Worm (Caenorhabditis elegans) whole organism, young adult: ENCODE measurements around the gene H38K22.6.
A peak's percentile ranks its signal among the peaks of the same experiment; 100 is the strongest.
"Not testable (repeated sequence)": the region's sequence is repeated elsewhere in the genome, so short reads cannot be mapped to it uniquely, and the experiment has no call there.

Source experiments
- B0261.1 ChIP-seq: sonication (generic microtip); optimal IDR thresholded peaks from 2 replicates; lab custom pipeline; 2016; ENCODE audit warnings: mild to moderate bottlenecking, missing genetic modification characterization, moderate library complexity, missing compliant biosample characterization
- C06A6.2 ChIP-seq: fragments of 200-800 bp; sonication (Bioruptor generic); conservative IDR thresholded peaks from 2 replicates; pipeline ENCODE4 v1.3.6; 2022; ENCODE audit warnings: missing genetic modification characterization, missing compliant biosample characterization
- C17E4.6 ChIP-seq: fragments of 200-800 bp; sonication (Bioruptor generic); IDR thresholded peaks from 2 replicates; pipeline ENCODE4 v1.3.6; 2022; ENCODE audit warnings: missing genetic modification reagents, missing genetic modification characterization, missing compliant biosample characterization
- D2030.7 ChIP-seq: fragments of 200-800 bp; sonication (Bioruptor generic); IDR thresholded peaks from 2 replicates; pipeline ENCODE4 v1.3.6; 2022; ENCODE audit warnings: missing genetic modification reagents, missing genetic modification characterization, missing compliant biosample characterization
- F22D6.2 ChIP-seq: sonication (generic microtip); optimal IDR thresholded peaks from 2 replicates; lab custom pipeline; 2016; ENCODE audit warnings: mild to moderate bottlenecking, missing genetic modification characterization, missing compliant biosample characterization
- F23B12.7 ChIP-seq: sonication (generic microtip); optimal IDR thresholded peaks from 2 replicates; lab custom pipeline; 2017; ENCODE audit warnings: missing genetic modification characterization, mild to moderate bottlenecking, missing compliant biosample characterization, antibody characterized with exemption, moderate library complexity; ENCODE audit not compliant: insufficient read depth
- F37B4.10 ChIP-seq: fragments of 200-800 bp; sonication (Bioruptor generic); IDR thresholded peaks from 2 replicates; pipeline ENCODE4 v1.3.6; 2022; ENCODE audit warnings: missing genetic modification characterization, missing compliant biosample characterization
- K11D2.4 ChIP-seq: fragments of 200-800 bp; sonication (Bioruptor generic); IDR thresholded peaks from 2 replicates; pipeline ENCODE4 v1.3.6; 2022; ENCODE audit warnings: missing genetic modification reagents, missing genetic modification characterization, missing compliant biosample characterization
- K12H6.12 ChIP-seq: fragments of 200-800 bp; sonication (Bioruptor generic); optimal IDR thresholded peaks from 2 replicates; lab custom pipeline; 2018; ENCODE audit warnings: mild to moderate bottlenecking, missing genetic modification characterization, missing compliant biosample characterization
- Y53G8AR.9 ChIP-seq: fragments of 200-800 bp; sonication (Bioruptor generic); conservative IDR thresholded peaks from 2 replicates; pipeline ENCODE4 v1.3.6; 2022; ENCODE audit warnings: missing genetic modification reagents, missing genetic modification characterization, missing compliant biosample characterization
- Y56A3A.18 ChIP-seq: fragments of 200-800 bp; sonication (Bioruptor generic); IDR thresholded peaks from 2 replicates; pipeline ENCODE4 v1.3.6; 2022; ENCODE audit warnings: missing genetic modification reagents, missing genetic modification characterization, missing compliant biosample characterization
- ZK185.1 ChIP-seq: sonication (generic microtip); optimal IDR thresholded peaks from 2 replicates; lab custom pipeline; 2016; ENCODE audit warnings: mild to moderate bottlenecking, missing genetic modification characterization, missing compliant biosample characterization; ENCODE audit not compliant: poor library complexity, severe bottlenecking
- atf-7 ChIP-seq: sonication (generic microtip); optimal IDR thresholded peaks from 2 replicates; lab custom pipeline; 2017; ENCODE audit warnings: mild to moderate bottlenecking, missing genetic modification characterization, missing compliant biosample characterization
- attf-5 ChIP-seq: fragments of 200-800 bp; sonication (Bioruptor generic); optimal IDR thresholded peaks from 2 replicates; lab custom pipeline; 2018; ENCODE audit warnings: mild to moderate bottlenecking, missing genetic modification characterization, missing compliant biosample characterization
- attf-6 ChIP-seq: fragments of 200-800 bp; sonication (Bioruptor generic); IDR thresholded peaks from 2 replicates; pipeline ENCODE4 v1.3.6; 2022; ENCODE audit warnings: missing genetic modification reagents, missing genetic modification characterization, missing compliant biosample characterization
- cebp-2 ChIP-seq: fragments of 200-800 bp; sonication (Bioruptor generic); IDR thresholded peaks from 2 replicates; pipeline ENCODE4 v1.3.6; 2022; ENCODE audit warnings: missing genetic modification characterization, missing compliant biosample characterization
- ceh-40 ChIP-seq: fragments of 200-800 bp; sonication (Bioruptor generic); IDR thresholded peaks from 2 replicates; pipeline ENCODE4 v1.3.6; 2022; ENCODE audit warnings: missing genetic modification characterization, missing compliant biosample characterization
- ceh-91 ChIP-seq: fragments of 200-800 bp; sonication (Bioruptor generic); IDR thresholded peaks from 2 replicates; pipeline ENCODE4 v1.3.6; 2022; ENCODE audit warnings: missing genetic modification reagents, missing genetic modification characterization, missing compliant biosample characterization
- chd-7 ChIP-seq: sonication (generic microtip); optimal IDR thresholded peaks from 2 replicates; lab custom pipeline; 2016; ENCODE audit warnings: mild to moderate bottlenecking, missing genetic modification characterization, moderate library complexity, missing compliant biosample characterization
- die-1 ChIP-seq: sonication (generic microtip); optimal IDR thresholded peaks from 2 replicates; lab custom pipeline; 2016; ENCODE audit warnings: missing genotype, mild to moderate bottlenecking, missing genetic modification characterization, missing compliant biosample characterization
- dox-1 ChIP-seq: fragments of 200-800 bp; sonication (Bioruptor generic); IDR thresholded peaks from 2 replicates; pipeline ENCODE4 v1.3.6; 2022; ENCODE audit warnings: missing genetic modification reagents, missing genetic modification characterization, missing compliant biosample characterization
- egl-44 ChIP-seq: fragments of 200-800 bp; sonication (Bioruptor generic); IDR thresholded peaks from 2 replicates; pipeline ENCODE4 v1.3.6; 2022; ENCODE audit warnings: missing genetic modification reagents, missing genetic modification characterization, missing compliant biosample characterization
- ekl-4 ChIP-seq: fragments of 200-800 bp; sonication (Bioruptor generic); IDR thresholded peaks from 2 replicates; pipeline ENCODE4 v1.3.6; 2022; ENCODE audit warnings: missing genetic modification reagents, missing genetic modification characterization, missing compliant biosample characterization
- fkh-3 ChIP-seq: sonication (generic microtip); optimal IDR thresholded peaks from 2 replicates; lab custom pipeline; 2016; ENCODE audit warnings: mild to moderate bottlenecking, missing genetic modification characterization, missing compliant biosample characterization
- him-1 ChIP-seq: sonication (generic microtip); optimal IDR thresholded peaks from 2 replicates; lab custom pipeline; 2016; ENCODE audit warnings: missing genotype, missing genetic modification reagents, missing genetic modification characterization, missing compliant biosample characterization
- hmg-1.2 ChIP-seq: fragments of 200-800 bp; sonication (Bioruptor generic); IDR thresholded peaks from 2 replicates; pipeline ENCODE4 v1.3.6; 2022; ENCODE audit warnings: missing genetic modification reagents, missing genetic modification characterization, missing compliant biosample characterization
- hsf-1 ChIP-seq: fragments of 200-800 bp; sonication (Bioruptor generic); IDR thresholded peaks from 2 replicates; pipeline ENCODE4 v1.3.6; 2022; ENCODE audit warnings: missing genetic modification reagents, missing genetic modification characterization, missing compliant biosample characterization
- let-526 ChIP-seq: fragments of 200-800 bp; sonication (Bioruptor generic); IDR thresholded peaks from 2 replicates; pipeline ENCODE4 v1.3.6; 2022; ENCODE audit warnings: missing genetic modification reagents, missing genetic modification characterization, missing compliant biosample characterization
- let-607 ChIP-seq, 2 experiments: fragments of 200-800 bp in 1 of 2; sonication (Bioruptor generic) in 1 of 2; sonication (generic microtip) in 1 of 2; optimal IDR thresholded peaks; 2 replicates each; lab custom pipeline; 2016 to 2018; ENCODE audit warnings: mild to moderate bottlenecking in 2 of 2, missing compliant biosample characterization in 2 of 2, missing genetic modification characterization in 2 of 2, moderate library complexity in 2 of 2, missing genotype in 1 of 2
- lin-40 ChIP-seq: sonication (generic microtip); optimal IDR thresholded peaks from 2 replicates; lab custom pipeline; 2016; ENCODE audit warnings: missing genetic modification characterization, mild to moderate bottlenecking, missing compliant biosample characterization, missing genotype, missing genetic modification reagents
- lsl-1 ChIP-seq: fragments of 200-800 bp; sonication (Bioruptor generic); optimal IDR thresholded peaks from 2 replicates; lab custom pipeline; 2018; ENCODE audit warnings: mild to moderate bottlenecking, missing genetic modification characterization, moderate library complexity, missing compliant biosample characterization
- madf-3 ChIP-seq: fragments of 200-800 bp; sonication (Bioruptor generic); IDR thresholded peaks from 2 replicates; pipeline ENCODE4 v1.3.6; 2022; ENCODE audit warnings: missing genetic modification reagents, missing genetic modification characterization, missing compliant biosample characterization
- madf-8 ChIP-seq: fragments of 200-800 bp; sonication (Bioruptor generic); conservative IDR thresholded peaks from 2 replicates; pipeline ENCODE4 v1.3.6; 2022; ENCODE audit warnings: missing genetic modification reagents, missing genetic modification characterization, missing compliant biosample characterization
- mcd-1 ChIP-seq: fragments of 200-800 bp; sonication (Bioruptor generic); IDR thresholded peaks from 2 replicates; pipeline ENCODE4 v1.3.6; 2022; ENCODE audit warnings: missing genetic modification reagents, missing genetic modification characterization, missing compliant biosample characterization
- mel-28 ChIP-seq: sonication (generic microtip); optimal IDR thresholded peaks from 2 replicates; lab custom pipeline; 2016; ENCODE audit warnings: borderline replicate concordance, mild to moderate bottlenecking, missing genetic modification characterization, missing compliant biosample characterization
- nhr-80 ChIP-seq: sonication (generic microtip); optimal IDR thresholded peaks from 2 replicates; lab custom pipeline; 2016; ENCODE audit warnings: missing genetic modification characterization, missing compliant biosample characterization
- nhr-90 ChIP-seq: sonication (generic microtip); optimal IDR thresholded peaks from 2 replicates; lab custom pipeline; 2016; ENCODE audit warnings: missing genotype, mild to moderate bottlenecking, missing genetic modification characterization, missing compliant biosample characterization
- rcor-1 ChIP-seq: fragments of 200-800 bp; sonication (Bioruptor generic); IDR thresholded peaks from 2 replicates; pipeline ENCODE4 v1.3.6; 2022; ENCODE audit warnings: missing genetic modification reagents, missing genetic modification characterization, missing compliant biosample characterization
- rec-8 ChIP-seq, 2 experiments: sonication (generic microtip); optimal IDR thresholded peaks; 2 replicates each; lab custom pipeline; 2016; ENCODE audit warnings: mild to moderate bottlenecking in 2 of 2, missing genetic modification characterization in 2 of 2, missing genetic modification reagents in 2 of 2, missing genotype in 2 of 2, missing biosample characterization in 1 of 2, missing compliant biosample characterization in 1 of 2, moderate library complexity in 1 of 2
- repo-1 ChIP-seq: sonication (generic microtip); optimal IDR thresholded peaks from 2 replicates; lab custom pipeline; 2017; ENCODE audit warnings: mild to moderate bottlenecking, missing genetic modification characterization, missing compliant biosample characterization
- snpc-4 ChIP-seq, 5 experiments: fragments of 150-350 bp in 1 of 5; sonication (generic microtip) in 4 of 5; optimal IDR thresholded peaks; 2 replicates each; lab custom pipeline; 2014 to 2018; ENCODE audit warnings: missing genetic modification characterization in 5 of 5, missing biosample characterization in 3 of 5, antibody characterized with exemption in 2 of 5, mild to moderate bottlenecking in 2 of 5, missing compliant biosample characterization in 2 of 5, missing genotype in 2 of 5, moderate library complexity in 2 of 5, missing genetic modification reagents in 1 of 5
- somi-1 ChIP-seq: fragments of 200-800 bp; sonication (Bioruptor generic); optimal IDR thresholded peaks from 2 replicates; lab custom pipeline; 2018; ENCODE audit warnings: mild to moderate bottlenecking, missing genetic modification characterization, missing compliant biosample characterization
- tbp1 ChIP-seq: fragments of 200-800 bp; sonication (Bioruptor generic); optimal IDR thresholded peaks from 2 replicates; lab custom pipeline; 2018; ENCODE audit warnings: mild to moderate bottlenecking, missing genetic modification characterization, missing compliant biosample characterization
- ztf-25 ChIP-seq: fragments of 200-800 bp; sonication (Bioruptor generic); IDR thresholded peaks from 2 replicates; pipeline ENCODE4 v1.3.6; 2022; ENCODE audit warnings: missing genetic modification reagents, missing genetic modification characterization, missing compliant biosample characterization
- ztf-26 ChIP-seq: sonication (generic microtip); optimal IDR thresholded peaks from 2 replicates; lab custom pipeline; 2017; ENCODE audit warnings: missing genetic modification characterization, missing compliant biosample characterization
- ztf-28 ChIP-seq: fragments of 200-800 bp; sonication (Bioruptor generic); IDR thresholded peaks from 2 replicates; pipeline ENCODE4 v1.3.6; 2022; ENCODE audit warnings: missing genetic modification reagents, missing genetic modification characterization, missing compliant biosample characterization

Gene H38K22.6

DNA sequence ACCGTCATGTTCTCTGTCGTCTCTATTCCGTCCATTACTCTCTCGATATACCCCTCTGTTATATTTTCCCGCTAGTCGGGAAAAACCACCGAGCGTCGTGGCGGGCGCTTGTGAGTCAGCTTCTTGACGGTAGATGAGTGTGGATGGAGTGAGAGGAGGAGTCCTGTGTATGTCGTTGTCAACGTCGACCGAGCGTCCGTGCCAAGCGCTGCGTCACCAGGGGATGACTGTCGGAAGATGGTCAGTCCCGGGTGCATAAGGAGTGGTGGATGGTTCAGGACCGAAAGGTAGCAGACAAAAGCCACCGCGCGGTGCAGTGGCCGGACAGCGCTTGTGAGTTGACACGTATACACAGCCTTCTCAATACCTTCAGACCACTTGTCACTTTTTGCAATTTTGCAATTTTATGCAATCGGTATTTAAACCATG, 49.2 kb downstream of the H38K22.6 start:
- 0 out of 2 replicates have a peak, but pooled peaks have one; percentile 59 for TF ChIP-seq hsf-1 (GFP tag; lab: Robert Waterston, UW)
- peak; percentile 39 for TF ChIP-seq die-1 (tag; lab: Kevin White, UChicago)
- peak; percentile 33 for TF ChIP-seq mel-28 (tag; lab: Kevin White, UChicago)
- 0 out of 2 replicates have a peak, but pooled peaks have one; percentile 39 for TF ChIP-seq ceh-91 (GFP tag; lab: Robert Waterston, UW)
- peak; percentile 80 for TF ChIP-seq mcd-1 (GFP tag; lab: Robert Waterston, UW)
- TF ChIP-seq rcor-1 (GFP tag; lab: Robert Waterston, UW): peak; percentile 85
- TF ChIP-seq lin-40 (tag; lab: Kevin White, UChicago): peak; percentile 73
- TF ChIP-seq lsl-1 (GFP tag; lab: Kevin White, UChicago): peak; percentile 30
- TF ChIP-seq C06A6.2 (GFP tag; lab: Robert Waterston, UW): peak; percentile 50; the same call in 1 of the 2 replicates
- TF ChIP-seq him-1 (tag; lab: Kevin White, UChicago): peak; percentile 6
- TF ChIP-seq ztf-26 (tag; lab: Kevin White, UChicago): peak; percentile 56
- peak; percentile 62; the same call in 1 of the 2 replicates for TF ChIP-seq Y56A3A.18 (GFP tag; lab: Robert Waterston, UW)
- TF ChIP-seq K11D2.4 (GFP tag; lab: Robert Waterston, UW): peak; percentile 49; the same call in 1 of the 2 replicates
- TF ChIP-seq ztf-28 (GFP tag; lab: Robert Waterston, UW): 0 out of 2 replicates have a peak, but pooled peaks have one; percentile 40
- TF ChIP-seq K12H6.12 (tag; lab: Kevin White, UChicago): peak; percentile 80
- peak; percentile 76 for TF ChIP-seq egl-44 (GFP tag; lab: Robert Waterston, UW)
- not testable (repeated sequence) for TF ChIP-seq snpc-4 (GFP tag; optimal IDR thresholded peaks at IDR 0.05; lab: Kevin White, UChicago)
- peak in 2 of 4 experiments; percentile 44 to 65 for TF ChIP-seq snpc-4 (tag; optimal IDR thresholded peaks at IDR 0.05; lab: Kevin White, UChicago)
- TF ChIP-seq atf-7 (tag; lab: Kevin White, UChicago): peak; percentile 24
- TF ChIP-seq D2030.7 (GFP tag; lab: Robert Waterston, UW): peak; percentile 85
- TF ChIP-seq somi-1 (GFP tag; lab: Kevin White, UChicago): peak; percentile 45
- TF ChIP-seq rec-8 (tag; optimal IDR thresholded peaks at IDR 0.05; lab: Kevin White, UChicago): peak in 1 of 2 experiments; percentile 32
- 0 out of 2 replicates have a peak, but pooled peaks have one; percentile 7 for TF ChIP-seq cebp-2 (GFP tag; lab: Robert Waterston, UW)
- peak; percentile 4; the same call in 1 of the 2 replicates for TF ChIP-seq let-526 (GFP tag; lab: Robert Waterston, UW)
- 0 out of 2 replicates have a peak, but pooled peaks have one; percentile 50 for TF ChIP-seq attf-6 (GFP tag; lab: Robert Waterston, UW)
- peak; percentile 35 for TF ChIP-seq chd-7
- 0 out of 2 replicates have a peak, but pooled peaks have one; percentile 73 for TF ChIP-seq Y53G8AR.9 (GFP tag; lab: Robert Waterston, UW)
- TF ChIP-seq B0261.1 (tag; lab: Kevin White, UChicago): peak; percentile 71
- 0 out of 2 replicates have a peak, but pooled peaks have one; percentile 42 for TF ChIP-seq madf-3 (GFP tag; lab: Robert Waterston, UW)
- peak; percentile 77 for TF ChIP-seq ZK185.1 (tag; lab: Kevin White, UChicago)
- peak; percentile 64; the same call in 1 of the 2 replicates for TF ChIP-seq ekl-4 (GFP tag; lab: Robert Waterston, UW)
- TF ChIP-seq repo-1 (tag; lab: Kevin White, UChicago): peak; percentile 74
- TF ChIP-seq hmg-1.2 (GFP tag; lab: Robert Waterston, UW): peak; percentile 85
- peak; percentile 55 for TF ChIP-seq fkh-3 (tag; lab: Kevin White, UChicago)
- peak in 1 of 2 experiments; percentile 45 for TF ChIP-seq let-607 (tag; optimal IDR thresholded peaks at IDR 0.05; lab: Kevin White, UChicago)
- peak; percentile 1 for TF ChIP-seq F22D6.2 (tag; lab: Kevin White, UChicago)
- TF ChIP-seq F23B12.7 (tag; lab: Kevin White, UChicago): peak; percentile 47
- TF ChIP-seq F37B4.10 (GFP tag; lab: Robert Waterston, UW): 0 out of 2 replicates have a peak, but pooled peaks have one; percentile 22
- TF ChIP-seq ceh-40 (GFP tag; lab: Robert Waterston, UW): peak; percentile 51; the same call in 1 of the 2 replicates
- peak; percentile 94 for TF ChIP-seq dox-1 (GFP tag; lab: Robert Waterston, UW)
- peak; percentile 40 for TF ChIP-seq nhr-90
- TF ChIP-seq tbp1: peak; percentile 79
- TF ChIP-seq nhr-80: peak; percentile 60
- TF ChIP-seq C17E4.6 (GFP tag; lab: Robert Waterston, UW): peak; percentile 67; the same call in 1 of the 2 replicates
- peak; percentile 48; the same call in 1 of the 2 replicates for TF ChIP-seq ztf-25 (GFP tag; lab: Robert Waterston, UW)
- TF ChIP-seq madf-8: peak; percentile 29; the same call in 1 of the 2 replicates
- TF ChIP-seq attf-5 (GFP tag; lab: Kevin White, UChicago): peak; percentile 58
